Worm (Caenorhabditis elegans) whole organism, young adult: Measurements from ENCODE around the gene tofu-1.
A peak's percentile ranks its signal among the peaks of the same experiment; 100 is the strongest.

Experiments used
- D2030.7 ChIP-seq: fragments of 200-800 bp; sonication (Bioruptor generic); IDR thresholded peaks from 2 replicates; pipeline ENCODE4 v1.3.6; 2022; ENCODE audit warnings: missing genetic modification reagents, missing genetic modification characterization, missing compliant biosample characterization
- F10E7.11 ChIP-seq: sonication (generic microtip); optimal IDR thresholded peaks from 2 replicates; lab custom pipeline; 2017; ENCODE audit warnings: mild to moderate bottlenecking, missing genetic modification characterization, moderate library complexity, missing compliant biosample characterization
- aptf-3 ChIP-seq: fragments of 200-800 bp; sonication (Bioruptor generic); IDR thresholded peaks from 2 replicates; pipeline ENCODE4 v1.3.6; 2022; ENCODE audit warnings: missing genetic modification characterization, missing compliant biosample characterization
- efl-1 ChIP-seq: fragments of 150-350 bp; optimal IDR thresholded peaks from 2 replicates; lab custom pipeline; 2014; ENCODE audit warnings: missing biosample characterization, missing genetic modification reagents, missing genetic modification characterization
- gei-17 ChIP-seq: fragments of 200-800 bp; sonication (Bioruptor generic); optimal IDR thresholded peaks from 2 replicates; lab custom pipeline; 2018; ENCODE audit warnings: mild to moderate bottlenecking, missing genetic modification characterization, missing compliant biosample characterization
- lir-1 ChIP-seq: fragments of 200-800 bp; sonication (Bioruptor generic); conservative IDR thresholded peaks from 2 replicates; pipeline ENCODE4 v1.3.6; 2022; ENCODE audit warnings: missing genetic modification reagents, missing genetic modification characterization, missing compliant biosample characterization
- nhr-120 ChIP-seq: fragments of 200-800 bp; sonication (Bioruptor generic); IDR thresholded peaks from 2 replicates; pipeline ENCODE4 v1.3.6; 2022; ENCODE audit warnings: missing genetic modification characterization, missing compliant biosample characterization
- pha-4 ChIP-seq: fragments of 150-350 bp; sonication (generic microtip); optimal IDR thresholded peaks from 2 replicates; lab custom pipeline; 2014; ENCODE audit warnings: missing biosample characterization, missing genetic modification reagents, missing genetic modification characterization
- sea-2 ChIP-seq: fragments of 200-800 bp; sonication (Bioruptor generic); IDR thresholded peaks from 2 replicates; pipeline ENCODE4 v1.3.6; 2022; ENCODE audit warnings: missing genetic modification characterization, missing compliant biosample characterization
- snpc-4 ChIP-seq, 5 experiments: fragments of 150-350 bp in 1 of 5; sonication (generic microtip) in 4 of 5; optimal IDR thresholded peaks; 2 replicates each; lab custom pipeline; 2014 to 2018; ENCODE audit warnings: missing genetic modification characterization in 5 of 5, missing biosample characterization in 3 of 5, antibody characterized with exemption in 2 of 5, mild to moderate bottlenecking in 2 of 5, missing compliant biosample characterization in 2 of 5, missing genotype in 2 of 5, moderate library complexity in 2 of 5, missing genetic modification reagents in 1 of 5
- ztf-28 ChIP-seq: fragments of 200-800 bp; sonication (Bioruptor generic); IDR thresholded peaks from 2 replicates; pipeline ENCODE4 v1.3.6; 2022; ENCODE audit warnings: missing genetic modification reagents, missing genetic modification characterization, missing compliant biosample characterization

- TF ChIP-seq sea-2 (GFP tag; lab: Robert Waterston, UW), result no peak
- no peak for TF ChIP-seq efl-1 (GFP tag; lab: Kevin White, UChicago)
- TF ChIP-seq pha-4 (tag; lab: Kevin White, UChicago), result no peak
- no peak for TF ChIP-seq ztf-28 (GFP tag; lab: Robert Waterston, UW)
- TF ChIP-seq aptf-3 (GFP tag; lab: Robert Waterston, UW), result no peak
- TF ChIP-seq D2030.7, result peak; percentile 93
- TF ChIP-seq nhr-120 (GFP tag; lab: Robert Waterston, UW), result no peak
- TF ChIP-seq snpc-4 (GFP tag; optimal IDR thresholded peaks at IDR 0.05; lab: Kevin White, UChicago), result peak; percentile 70
- TF ChIP-seq snpc-4 (tag; optimal IDR thresholded peaks at IDR 0.05; lab: Kevin White, UChicago), result peak in 3 of 4 experiments; percentile 17 to 69 (median 41)
- no peak for TF ChIP-seq gei-17 (GFP tag; lab: Kevin White, UChicago)
- no peak for TF ChIP-seq lir-1 (GFP tag; lab: Robert Waterston, UW)
- no peak for TF ChIP-seq F10E7.11 (tag; lab: Kevin White, UChicago)
These were observed 42.2 kb downstream of the tofu-1 start for ce11 chrV:10023062-10023536.
